Fruit fly (Drosophila melanogaster): Measurements from ENCODE around the gene spi.

The spi gene

dm6 chr2L:19533247-19533646 lies 43.9 kb downstream of the spi start, which contains the start of gene CG33116 (continued):
- TF ChIP-seq CG2875 (GFP tag; optimal IDR thresholded peaks at IDR 0.05) (peak; percentile 70), pita (GFP tag; optimal IDR thresholded peaks at IDR 0.05) (no peak), sens-2 (GFP tag; IDR thresholded peaks at IDR 0.05) (no peak), oc (tag; optimal IDR thresholded peaks at IDR 0.05) (peak; percentile 50), esg (GFP tag; conservative IDR thresholded peaks at IDR 0.05) (no peak), Fer2 (tag; optimal IDR thresholded peaks at IDR 0.05) (peak; percentile 32), CG14860 (GFP tag; IDR thresholded peaks at IDR 0.05; ENCODE audit: partially characterized antibody) (no peak), unpg (GFP tag; optimal IDR thresholded peaks at IDR 0.05) (peak; percentile 80), sr (GFP tag; IDR thresholded peaks at IDR 0.05) (no peak), CG2120 (GFP tag; optimal IDR thresholded peaks at IDR 0.05) (peak; percentile 91), CG15269 (tag; optimal IDR thresholded peaks at IDR 0.05) (peak; percentile 80), Gsc (GFP tag; IDR thresholded peaks at IDR 0.05) (no peak), p53 (GFP tag; optimal IDR thresholded peaks at IDR 0.05) (peak; percentile 61), eyg (GFP tag; optimal IDR thresholded peaks at IDR 0.05) (peak; percentile 47), dati (GFP tag; IDR thresholded peaks at IDR 0.05) (no peak), CG6254 (GFP tag; optimal IDR thresholded peaks at IDR 0.05) (peak; percentile 62), Sry-β (GFP tag; optimal IDR thresholded peaks at IDR 0.05) (peak; percentile 49), Chrac-16 (GFP tag; optimal IDR thresholded peaks at IDR 0.05) (peak; percentile 81), CG10267 (tag; optimal IDR thresholded peaks at IDR 0.05) (peak; percentile 97), mam (GFP tag; optimal IDR thresholded peaks at IDR 0.05) (peak; percentile 87), Side (GFP tag; optimal IDR thresholded peaks at IDR 0.05) (peak; percentile 80), ham (GFP tag; IDR thresholded peaks at IDR 0.05) (no peak), grau (tag; optimal IDR thresholded peaks at IDR 0.05) (peak; percentile 81), HLHmδ (GFP tag; optimal IDR thresholded peaks at IDR 0.05) (peak; percentile 23), CG6654 (GFP tag; optimal IDR thresholded peaks at IDR 0.05) (peak; percentile 50), Dip2 (GFP tag; IDR thresholded peaks at IDR 0.05) (no peak), pb (GFP tag; optimal IDR thresholded peaks at IDR 0.05) (peak; percentile 75), CG4328 (GFP tag; optimal IDR thresholded peaks at IDR 0.05) (peak; percentile 38), HLH54F (GFP tag; optimal IDR thresholded peaks at IDR 0.05) (peak; percentile 92), pzg (GFP tag; optimal IDR thresholded peaks at IDR 0.05) (peak; percentile 63), ken (GFP tag; IDR thresholded peaks at IDR 0.05) (peak; percentile 84), Usf (GFP tag; optimal IDR thresholded peaks at IDR 0.05) (peak; percentile 65), CG16815 (GFP tag; optimal IDR thresholded peaks at IDR 0.05) (peak; percentile 61), vnd (GFP tag; IDR thresholded peaks at IDR 0.05; ENCODE audit: partially characterized antibody) (no peak), ap (GFP tag; IDR thresholded peaks at IDR 0.05) (0 out of 2 replicates have a peak, but pooled peaks have one; percentile 22), bcd (GFP tag; optimal IDR thresholded peaks at IDR 0.05) (peak; percentile 85), CG7963 (GFP tag; IDR thresholded peaks at IDR 0.05; ENCODE audit: partially characterized antibody) (no peak), CG18764 (GFP tag; optimal IDR thresholded peaks at IDR 0.05) (peak; percentile 38), hbn (GFP tag; IDR thresholded peaks at IDR 0.05; ENCODE audit: partially characterized antibody) (peak; percentile 42; the same call in 1 of the 2 replicates), CG14667 (GFP tag; IDR thresholded peaks at IDR 0.05) (no peak), lmd (GFP tag; IDR thresholded peaks at IDR 0.05) (peak; percentile 83), C15 (GFP tag; IDR thresholded peaks at IDR 0.05) (0 out of 3 replicates have a peak, but pooled peaks have one; percentile 22), Med (GFP tag) (peak; percentile 98), CG30431 (GFP tag; optimal IDR thresholded peaks at IDR 0.05) (peak; percentile 70), Antp (GFP tag; optimal IDR thresholded peaks at IDR 0.05) (peak; percentile 88), Meics (GFP tag; optimal IDR thresholded peaks at IDR 0.05) (peak; percentile 82), Vsx1 (GFP tag; optimal IDR thresholded peaks at IDR 0.05) (peak; percentile 38), prd (optimal IDR thresholded peaks at IDR 0.05) (no peak), prd (GFP tag; IDR thresholded peaks at IDR 0.05) (peak; percentile 76), NfI (GFP tag; optimal IDR thresholded peaks at IDR 0.05) (peak; percentile 87), klu (GFP tag; IDR thresholded peaks at IDR 0.05) (peak; percentile 21; the same call in 1 of the 2 replicates)
